Worm (Caenorhabditis elegans): ENCODE measurements around the gene srlf-19.

- no peak for TF ChIP-seq F39B2.1 (GFP tag; IDR thresholded peaks at IDR 0.05)
- TF ChIP-seq ztf-6 (GFP tag; IDR thresholded peaks at IDR 0.05), result no peak
- no peak for TF ChIP-seq B0336.3 (GFP tag; IDR thresholded peaks at IDR 0.05)
- TF ChIP-seq die-1 (tag; optimal IDR thresholded peaks at IDR 0.05), result no peak
- no peak for TF ChIP-seq hsf-1 (GFP tag; IDR thresholded peaks at IDR 0.05)
- no peak for TF ChIP-seq snpc-4 (GFP tag; optimal IDR thresholded peaks at IDR 0.05)
- TF ChIP-seq snpc-4 (tag; optimal IDR thresholded peaks at IDR 0.05), result no peak
Observed at ce11 chrV:474516-474915, 30.8 kb upstream of the srlf-19 start, which contains the start of gene nhr-99.
